Worm (Caenorhabditis elegans): ENCODE data around the gene Y56A3A.7.

ce11 chrIII:11930899-11931298 lies 15.9 kb downstream of the Y56A3A.7 start:
- TF ChIP-seq ref-1 (GFP tag; conservative IDR thresholded peaks at IDR 0.05), result no peak
- TF ChIP-seq med-1 (GFP tag; optimal IDR thresholded peaks at IDR 0.05; ENCODE audit: insufficient read depth), result no peak
- no peak for TF ChIP-seq cog-1 (tag; optimal IDR thresholded peaks at IDR 0.05)
- TF ChIP-seq klf-2 (GFP tag; conservative IDR thresholded peaks at IDR 0.05), result no peak
- no peak for TF ChIP-seq T22C8.4 (GFP tag; IDR thresholded peaks at IDR 0.05)
- no peak for TF ChIP-seq flt-1 (GFP tag; IDR thresholded peaks at IDR 0.05)

Data from whole organism, midembryonic.